Worm (Caenorhabditis elegans): ENCODE data around the gene F36H5.4.

- no peak for TF ChIP-seq zip-2 (tag; optimal IDR thresholded peaks at IDR 0.05)
- TF ChIP-seq fkh-10 (GFP tag; optimal IDR thresholded peaks at IDR 0.05), result no peak
- TF ChIP-seq pha-4 (GFP tag; IDR thresholded peaks at IDR 0.05), result no peak
- no peak for TF ChIP-seq pha-4 (tag; optimal IDR thresholded peaks at IDR 0.05)
- no peak for TF ChIP-seq ztf-11 (tag; optimal IDR thresholded peaks at IDR 0.05)
- TF ChIP-seq lsy-2 (tag; optimal IDR thresholded peaks at IDR 0.05), result no peak
- no peak for TF ChIP-seq nhr-77 (tag; optimal IDR thresholded peaks at IDR 0.05)
- no peak for TF ChIP-seq aly-2 (tag; optimal IDR thresholded peaks at IDR 0.05)
- TF ChIP-seq nhr-237 (tag; optimal IDR thresholded peaks at IDR 0.05), result no peak
- TF ChIP-seq nhr-48 (tag; optimal IDR thresholded peaks at IDR 0.05), result no peak
- no peak for TF ChIP-seq pqm-1 (tag; optimal IDR thresholded peaks at IDR 0.05)
- TF ChIP-seq dmd-6 (GFP tag; IDR thresholded peaks at IDR 0.05), result no peak
- no peak for TF ChIP-seq ces-1 (GFP tag; optimal IDR thresholded peaks at IDR 0.05)
- TF ChIP-seq R02D3.7 (tag; optimal IDR thresholded peaks at IDR 0.05), result no peak
- no peak for TF ChIP-seq lin-13 (GFP tag; optimal IDR thresholded peaks at IDR 0.05)
These were observed 26.4 kb downstream of the F36H5.4 start, which contains the start of the genes C08F1.6 and fbxb-13 for ce11 chrII:1788087-1788486.

Measured in whole organism, L4 larva.